Worm (Caenorhabditis elegans) whole organism, L3 larva: ENCODE data around the gene C01G12.7.

Source experiments
- ama-1 ChIP-seq: fragments of 150-350 bp; optimal IDR thresholded peaks from 2 replicates; lab custom pipeline; 2018
- fkh-10 ChIP-seq: sonication (generic microtip); optimal IDR thresholded peaks from 2 replicates; lab custom pipeline; 2017; ENCODE audit warnings: missing biosample characterization, missing genetic modification reagents, missing genetic modification characterization
- skn-1 ChIP-seq: fragments of 150-350 bp; optimal IDR thresholded peaks from 2 replicates; lab custom pipeline; 2014; ENCODE audit warnings: missing biosample characterization, missing genetic modification characterization

DNA sequence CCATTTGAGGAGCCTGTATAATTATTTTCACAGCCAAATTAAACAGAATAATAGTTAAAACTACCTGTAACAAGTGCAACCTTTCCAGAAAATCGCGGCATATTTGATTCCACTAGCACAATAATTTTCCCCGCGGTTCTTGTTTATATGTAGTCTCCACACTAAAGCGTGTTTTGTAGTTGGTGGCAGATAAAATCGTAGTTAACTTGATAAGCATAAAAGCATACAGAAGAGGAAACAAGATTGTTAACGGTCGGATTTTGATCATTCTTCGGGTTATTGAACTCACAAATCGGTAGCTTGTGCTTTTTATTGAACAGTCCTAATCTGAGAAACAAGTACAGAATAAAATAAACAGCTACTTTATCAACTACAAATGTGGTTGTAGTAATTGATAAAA, 4.3 kb downstream of the C01G12.7 start, which contains the start of gene C01G12.5:
- TF ChIP-seq ama-1 (lab: Kevin White, UChicago) (no peak), fkh-10 (GFP tag; lab: Kevin White, UChicago) (no peak), skn-1 (tag; lab: Kevin White, UChicago) (no peak)
